Worm (Caenorhabditis elegans): ENCODE results near the gene Y39G8B.13.

The Y39G8B.13 gene

DNA sequence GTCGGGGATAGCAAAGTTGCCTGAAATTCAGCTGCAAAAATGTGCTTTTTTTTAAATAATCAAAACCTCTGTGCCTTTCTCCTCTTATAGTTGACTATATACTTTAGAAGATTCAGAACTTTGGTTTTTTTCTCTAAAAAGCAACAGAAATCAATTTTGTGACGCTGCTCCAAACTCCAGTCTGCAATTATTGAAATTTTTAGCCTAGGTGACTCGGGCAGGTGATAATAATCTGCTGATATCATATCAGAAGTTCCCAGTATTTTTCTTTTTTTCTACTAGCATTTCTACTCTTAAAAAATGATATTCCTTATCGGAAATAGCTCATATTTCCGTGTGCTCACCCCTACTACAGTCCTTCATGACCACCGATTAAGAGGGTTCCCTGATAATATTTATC is 33.6 kb downstream of the Y39G8B.13 start, which contains the start of gene sre-44:
Gene sre-44 (plus strand): TSS at position 301 of the 400 bp plus-strand sequence.
- no peak for TF ChIP-seq grh-1 (GFP tag; IDR thresholded peaks at IDR 0.05)
- TF ChIP-seq nhr-85 (tag) = peak; percentile 20
- peak; percentile 26 for TF ChIP-seq elt-2 (tag; optimal IDR thresholded peaks at IDR 0.05)
- TF ChIP-seq F16B12.6 (tag; optimal IDR thresholded peaks at IDR 0.05) = no peak
- no peak for TF ChIP-seq aly-2 (tag; optimal IDR thresholded peaks at IDR 0.05)
- TF ChIP-seq C16A3.4 (tag; optimal IDR thresholded peaks at IDR 0.05) = no peak
- no peak for TF ChIP-seq C34B4.2 (tag; optimal IDR thresholded peaks at IDR 0.05)

DNA sequence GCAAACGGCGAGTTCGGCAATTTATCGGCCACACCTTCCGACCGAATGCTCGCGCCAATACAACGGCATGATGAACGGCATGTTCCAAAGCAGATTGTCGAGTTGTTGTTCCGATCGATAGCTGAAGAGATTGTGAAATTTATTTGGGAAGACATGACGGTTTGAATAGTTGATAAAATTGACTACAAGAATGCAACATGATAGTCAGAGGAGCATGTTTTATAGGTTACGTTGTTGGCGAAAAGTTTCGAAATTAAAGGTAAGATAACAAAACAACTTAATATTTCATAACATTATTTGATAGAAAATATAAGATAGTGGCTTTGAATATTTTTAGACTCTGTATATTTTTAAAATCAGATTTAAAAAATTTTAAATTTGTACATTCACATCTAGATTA is 37.3 kb downstream of the Y39G8B.13 start:
- TF ChIP-seq irx-1 (tag; optimal IDR thresholded peaks at IDR 0.05) = no peak
- TF ChIP-seq nhr-237 (tag; optimal IDR thresholded peaks at IDR 0.05) = no peak
- TF ChIP-seq elt-2 (tag; optimal IDR thresholded peaks at IDR 0.05) = peak; percentile 44

DNA sequence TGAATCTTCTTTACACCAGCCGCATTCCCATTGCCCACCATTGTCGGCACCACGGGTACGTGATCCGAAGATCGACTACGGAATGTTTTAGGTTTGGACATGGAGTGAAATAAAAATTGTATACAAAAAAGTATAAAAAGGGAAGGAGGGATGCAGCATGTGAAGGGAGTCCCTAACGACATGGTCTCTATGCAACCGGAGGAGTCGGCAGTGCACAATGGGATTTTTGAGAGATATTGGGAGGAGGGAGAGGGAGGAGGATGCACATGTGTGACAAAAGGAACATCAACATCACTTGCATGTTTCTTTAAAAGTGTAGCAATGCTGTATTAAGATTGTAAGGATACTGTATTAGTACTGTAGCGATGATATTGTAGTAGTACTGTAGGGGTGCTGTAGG is 43.3 kb downstream of the Y39G8B.13 start, which contains the start of gene W07G1.1:
Gene W07G1.1 (minus strand): TSS at position 101 of the 400 bp plus-strand sequence.
- no peak for TF ChIP-seq sup-37 (GFP tag; optimal IDR thresholded peaks at IDR 0.05)
- TF ChIP-seq nhr-71 (tag; optimal IDR thresholded peaks at IDR 0.05) = no peak
- no peak for TF ChIP-seq lin-39 (tag; optimal IDR thresholded peaks at IDR 0.05)
- no peak for TF ChIP-seq nhr-28 (tag; optimal IDR thresholded peaks at IDR 0.05)
- no peak for TF ChIP-seq nhr-11 (tag; optimal IDR thresholded peaks at IDR 0.05)
- TF ChIP-seq jun-1 (tag; optimal IDR thresholded peaks at IDR 0.05) = no peak
- TF ChIP-seq C34B4.2 (tag; optimal IDR thresholded peaks at IDR 0.05) = no peak
- TF ChIP-seq fkh-8 (tag; optimal IDR thresholded peaks at IDR 0.05) = no peak
- TF ChIP-seq unc-130 (tag; optimal IDR thresholded peaks at IDR 0.05) = no peak
- no peak for TF ChIP-seq lin-35 (GFP tag; optimal IDR thresholded peaks at IDR 0.05)

DNA sequence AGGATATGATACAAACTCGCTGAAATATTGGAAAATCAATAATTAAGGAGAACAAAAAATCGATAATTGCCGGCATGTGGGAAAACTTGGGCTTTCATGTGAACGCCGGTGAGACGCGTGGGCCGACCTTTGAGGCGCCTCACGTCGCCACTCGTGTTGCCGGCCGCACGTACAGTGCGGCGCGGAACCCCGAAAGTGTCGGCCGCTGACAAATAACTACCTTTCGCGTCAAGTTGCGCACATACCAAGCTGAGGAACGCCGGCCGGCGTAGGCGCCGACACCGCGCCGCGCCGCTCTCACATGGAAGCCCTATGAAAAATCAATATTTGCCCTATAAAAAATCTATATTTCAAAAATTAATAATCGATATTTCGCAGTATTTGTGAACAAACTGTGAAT is 44.6 kb downstream of the Y39G8B.13 start:
- no peak for TF ChIP-seq sptf-1 (tag; optimal IDR thresholded peaks at IDR 0.05)
- TF ChIP-seq skn-1 (tag; optimal IDR thresholded peaks at IDR 0.05) = no peak
- no peak for TF ChIP-seq tlp-1 (tag; optimal IDR thresholded peaks at IDR 0.05)
- no peak for TF ChIP-seq ceh-90 (tag; optimal IDR thresholded peaks at IDR 0.05)
- no peak for TF ChIP-seq lin-39 (tag; optimal IDR thresholded peaks at IDR 0.05)
- TF ChIP-seq ceh-63 (GFP tag; optimal IDR thresholded peaks at IDR 0.05) = no peak
- TF ChIP-seq ceh-82 (tag; optimal IDR thresholded peaks at IDR 0.05) = no peak
- TF ChIP-seq unc-130 (tag; optimal IDR thresholded peaks at IDR 0.05) = no peak

DNA sequence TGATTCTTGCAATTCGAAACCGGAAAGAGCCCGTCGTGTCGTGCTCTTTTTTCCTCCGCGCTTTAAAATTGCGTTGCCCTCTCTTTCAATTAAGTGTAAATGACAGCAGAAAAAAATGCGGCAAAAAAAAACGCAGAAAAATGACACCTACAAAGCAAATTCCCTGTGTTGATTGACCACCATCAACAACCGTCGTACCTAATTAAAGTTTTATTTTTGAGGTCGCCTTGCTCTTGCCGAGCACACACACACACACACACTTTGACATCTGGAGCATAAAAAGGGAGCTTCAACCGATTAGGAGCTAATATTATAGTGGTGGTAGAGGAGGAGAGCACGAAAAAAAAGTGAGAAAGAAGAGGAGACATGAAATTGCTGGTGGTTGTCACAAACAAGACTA is 46.9 kb downstream of the Y39G8B.13 start:
- TF ChIP-seq ceh-8 (GFP tag; optimal IDR thresholded peaks at IDR 0.05) (peak; percentile 52), efl-3 (GFP tag; optimal IDR thresholded peaks at IDR 0.05) (no peak), egl-13 (tag; optimal IDR thresholded peaks at IDR 0.05) (peak; percentile 17), lin-14 (GFP tag; optimal IDR thresholded peaks at IDR 0.05) (peak; percentile 55), efl-1 (optimal IDR thresholded peaks at IDR 0.05) (no peak), efl-1 (GFP tag; optimal IDR thresholded peaks at IDR 0.05 in 1 of 2) (peak in 1 of 2 experiments; percentile 78)

DNA sequence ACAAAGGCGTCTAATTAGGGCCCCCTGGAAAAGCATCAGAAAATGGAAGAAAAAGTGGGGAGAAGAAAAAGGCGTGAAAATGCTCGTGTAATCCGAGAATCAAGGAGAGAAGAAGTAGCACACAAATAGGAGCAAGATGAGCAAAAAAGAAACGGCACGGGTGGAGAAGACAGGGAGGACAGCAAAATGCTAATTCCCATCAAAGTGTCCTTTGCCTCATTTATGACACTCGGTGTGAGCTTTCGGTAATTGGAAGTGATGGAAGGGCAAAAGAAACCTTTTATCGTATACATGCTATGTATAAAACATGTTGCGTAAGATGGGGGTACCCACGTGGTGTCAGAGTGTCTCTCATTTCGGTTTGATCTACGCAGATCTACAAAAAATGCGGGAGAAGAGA is 49.3 kb downstream of the Y39G8B.13 start:
- TF ChIP-seq efl-1 (optimal IDR thresholded peaks at IDR 0.05) = no peak
- TF ChIP-seq efl-1 (GFP tag; optimal IDR thresholded peaks at IDR 0.05 in 1 of 2) = peak in 1 of 2 experiments; percentile 61
- TF ChIP-seq lin-14 (GFP tag; optimal IDR thresholded peaks at IDR 0.05) = peak; percentile 47
- TF ChIP-seq ceh-8 (GFP tag; optimal IDR thresholded peaks at IDR 0.05) = peak; percentile 56
- TF ChIP-seq efl-3 (GFP tag; optimal IDR thresholded peaks at IDR 0.05) = no peak
- no peak for TF ChIP-seq ces-1 (GFP tag; optimal IDR thresholded peaks at IDR 0.05)
- no peak for TF ChIP-seq C16A3.4 (tag; optimal IDR thresholded peaks at IDR 0.05)
- TF ChIP-seq lin-35 (GFP tag; optimal IDR thresholded peaks at IDR 0.05) = no peak
- TF ChIP-seq ceh-63 (GFP tag; optimal IDR thresholded peaks at IDR 0.05) = peak; percentile 76
- TF ChIP-seq ceh-82 (tag; optimal IDR thresholded peaks at IDR 0.05) = no peak
- TF ChIP-seq vab-15 (tag; optimal IDR thresholded peaks at IDR 0.05) = no peak
- TF ChIP-seq hlh-17 (GFP tag; optimal IDR thresholded peaks at IDR 0.05; ENCODE audit: borderline replicate concordance) = no peak
- no peak for TF ChIP-seq alr-1 (tag; optimal IDR thresholded peaks at IDR 0.05; ENCODE audit: borderline replicate concordance)
